Fruit fly (Drosophila melanogaster) whole organism, embryonic: Measurements from ENCODE around the gene CG4611.

Experiments used
- Asciz ChIP-seq: fragments of 200-800 bp; sonication (Bioruptor generic); optimal IDR thresholded peaks from 2 replicates; lab custom pipeline; 2017; ENCODE audit warnings: missing biosample characterization, mild to moderate bottlenecking, missing genetic modification characterization, missing genetic modification reagents
- C15 ChIP-seq: fragments of 200-800 bp; sonication (Bioruptor generic); IDR thresholded peaks from 3 replicates; pipeline ENCODE4 v1.3.6; 2022; ENCODE audit warnings: missing biosample characterization, missing genetic modification characterization
- CG10543 ChIP-seq: fragments of 200-800 bp; sonication (Bioruptor generic); optimal IDR thresholded peaks from 3 replicates; lab custom pipeline; 2017; ENCODE audit warnings: missing biosample characterization, mild to moderate bottlenecking, missing genetic modification characterization, moderate library complexity
- CG12942 ChIP-seq: fragments of 200-800 bp; sonication (Bioruptor generic); optimal IDR thresholded peaks from 3 replicates; lab custom pipeline; 2016; ENCODE audit warnings: missing biosample characterization, missing genetic modification characterization
- CG13287 ChIP-seq: fragments of 200-800 bp; sonication (Bioruptor generic); IDR thresholded peaks from 2 replicates; pipeline ENCODE4 v1.3.6; 2022; ENCODE audit warnings: missing biosample characterization, missing genetic modification characterization; ENCODE audit not compliant: partially characterized antibody
- CG13296 ChIP-seq: fragments of 200-800 bp; sonication (Bioruptor generic); optimal IDR thresholded peaks from 3 replicates; lab custom pipeline; 2018; ENCODE audit warnings: missing biosample characterization, mild to moderate bottlenecking, missing genetic modification characterization
- CG13624 ChIP-seq: fragments of 200-800 bp; sonication (Bioruptor generic); optimal IDR thresholded peaks from 2 replicates; lab custom pipeline; 2016; ENCODE audit warnings: missing biosample characterization, missing genetic modification characterization
- CG14667 ChIP-seq: fragments of 200-800 bp; sonication (Bioruptor generic); IDR thresholded peaks from 2 replicates; pipeline ENCODE4 v1.3.6; 2022; ENCODE audit warnings: missing biosample characterization, missing genetic modification characterization
- CG14860 ChIP-seq: fragments of 200-800 bp; sonication (Bioruptor generic); IDR thresholded peaks from 3 replicates; pipeline ENCODE4 v1.3.6; 2022; ENCODE audit warnings: missing biosample characterization, missing genetic modification characterization; ENCODE audit not compliant: partially characterized antibody
- CG15696 ChIP-seq: fragments of 200-800 bp; sonication (Bioruptor generic); optimal IDR thresholded peaks from 2 replicates; lab custom pipeline; 2019; ENCODE audit warnings: missing biosample characterization, mild to moderate bottlenecking, missing genetic modification characterization, moderate library complexity
- CG16779 ChIP-seq: fragments of 200-800 bp; sonication (Bioruptor generic); IDR thresholded peaks from 2 replicates; pipeline ENCODE4 v1.3.6; 2022; ENCODE audit warnings: missing biosample characterization, missing genetic modification characterization
- CG16863 ChIP-seq: fragments of 200-800 bp; sonication (Bioruptor generic); optimal IDR thresholded peaks from 3 replicates; lab custom pipeline; 2016; ENCODE audit warnings: missing biosample characterization, missing genetic modification characterization
- CG17829 ChIP-seq: fragments of 200-800 bp; optimal IDR thresholded peaks from 2 replicates; lab custom pipeline; 2019; ENCODE audit warnings: missing biosample characterization, mild to moderate bottlenecking, missing genetic modification characterization, moderate library complexity
- CG4328 ChIP-seq: fragments of 200-800 bp; sonication (Bioruptor generic); optimal IDR thresholded peaks from 3 replicates; lab custom pipeline; 2017; ENCODE audit warnings: missing biosample characterization, missing genetic modification reagents, missing genetic modification characterization
- CG4707 ChIP-seq: fragments of 200-800 bp; sonication (Bioruptor generic); optimal IDR thresholded peaks from 2 replicates; lab custom pipeline; 2018; ENCODE audit warnings: missing biosample characterization, mild to moderate bottlenecking, missing genetic modification characterization, moderate library complexity
- CG6254 ChIP-seq: fragments of 200-800 bp; sonication (Bioruptor generic); optimal IDR thresholded peaks from 3 replicates; lab custom pipeline; 2017; ENCODE audit warnings: mild to moderate bottlenecking, missing biosample characterization, missing genetic modification reagents, missing genetic modification characterization
- CG7357 ChIP-seq: fragments of 200-800 bp; sonication (Bioruptor generic); IDR thresholded peaks from 3 replicates; pipeline ENCODE4 v1.3.6; 2022; ENCODE audit warnings: missing biosample characterization, missing genetic modification characterization
- D ChIP-seq, 2 experiments: fragments of 200-800 bp in 1 of 2; fragments of >200 bp in 1 of 2; sonication (Bioruptor generic) in 1 of 2; optimal IDR thresholded peaks; 2 replicates in 1 of 2; 3 replicates in 1 of 2; lab custom pipeline; 2017; ENCODE audit warnings: mild to moderate bottlenecking in 1 of 2, missing biosample characterization in 1 of 2, missing genetic modification characterization in 1 of 2, missing genetic modification reagents in 1 of 2
- Doc2 ChIP-seq: fragments of 200-800 bp; sonication (Bioruptor generic); IDR thresholded peaks from 2 replicates; pipeline ENCODE4 v1.3.6; 2022; ENCODE audit warnings: missing biosample characterization, missing genetic modification characterization
- E2f1 ChIP-seq: fragments of 200-800 bp; sonication (Bioruptor generic); IDR thresholded peaks from 2 replicates; pipeline ENCODE4 v1.3.6; 2022; ENCODE audit warnings: missing biosample characterization, missing genetic modification characterization
- Ets65A ChIP-seq: fragments of 200-800 bp; sonication (Bioruptor generic); peaks from one replicate; lab custom pipeline; 2016; ENCODE audit warnings: missing biosample characterization, missing genetic modification characterization
- GATAe ChIP-seq: fragments of 200-800 bp; sonication (Bioruptor generic); conservative IDR thresholded peaks from 2 replicates; pipeline ENCODE4 v1.3.6; 2022; ENCODE audit warnings: missing biosample characterization, missing genetic modification characterization
- HLH54F ChIP-seq: fragments of 200-800 bp; sonication (Bioruptor generic); optimal IDR thresholded peaks from 3 replicates; lab custom pipeline; 2016; ENCODE audit warnings: missing biosample characterization, missing genetic modification characterization
- Hr78 ChIP-seq, 2 experiments: fragments of 200-800 bp in 1 of 2; fragments of >200 bp in 1 of 2; sonication (Bioruptor generic) in 1 of 2; optimal IDR thresholded peaks; 2 replicates each; lab custom pipeline; 2017 to 2019; ENCODE audit warnings: missing biosample characterization in 2 of 2, missing genetic modification characterization in 2 of 2, mild to moderate bottlenecking in 1 of 2, moderate library complexity in 1 of 2
- Jarid2 ChIP-seq: fragments of 200-800 bp; sonication (Bioruptor generic); optimal IDR thresholded peaks from 3 replicates; lab custom pipeline; 2017; ENCODE audit warnings: mild to moderate bottlenecking, missing biosample characterization, missing genetic modification reagents, missing genetic modification characterization
- Med ChIP-seq: fragments of 200-800 bp; sonication (Bioruptor generic); peaks from one replicate; lab custom pipeline; 2016; ENCODE audit warnings: missing biosample characterization, missing genetic modification characterization, mild to moderate bottlenecking, inconsistent platforms, moderate library complexity
- NFAT ChIP-seq: fragments of 200-800 bp; sonication (Bioruptor generic); IDR thresholded peaks from 2 replicates; pipeline ENCODE4 v1.3.6; 2022; ENCODE audit warnings: missing biosample characterization, missing genetic modification characterization
- Oaz ChIP-seq: fragments of 200-800 bp; sonication (Bioruptor generic); IDR thresholded peaks from 2 replicates; pipeline ENCODE4 v1.3.6; 2022; ENCODE audit warnings: missing biosample characterization, missing genetic modification characterization
- Pdp1 ChIP-seq, 2 experiments: fragments of 200-800 bp; sonication (Bioruptor generic); optimal IDR thresholded peaks; 3 replicates each; lab custom pipeline; 2016; ENCODE audit warnings: missing biosample characterization in 2 of 2, missing genetic modification characterization in 2 of 2, mild to moderate bottlenecking in 1 of 2, moderate library complexity in 1 of 2
- Rx ChIP-seq: fragments of 200-800 bp; sonication (Bioruptor generic); IDR thresholded peaks from 2 replicates; pipeline ENCODE4 v1.3.6; 2022; ENCODE audit warnings: missing biosample characterization, missing genetic modification characterization
- Sox102F ChIP-seq: fragments of 200-800 bp; sonication (Bioruptor generic); optimal IDR thresholded peaks from 2 replicates; lab custom pipeline; 2018; ENCODE audit warnings: missing biosample characterization, mild to moderate bottlenecking, missing genetic modification characterization, moderate library complexity
- Ssrp ChIP-seq: fragments of 200-800 bp; sonication (Bioruptor generic); optimal IDR thresholded peaks from 2 replicates; lab custom pipeline; 2018; ENCODE audit warnings: missing biosample characterization, mild to moderate bottlenecking, missing genetic modification characterization, moderate library complexity
- Taf1 ChIP-seq: fragments of 200-800 bp; sonication (Bioruptor generic); IDR thresholded peaks from 2 replicates; pipeline ENCODE4 v1.3.6; 2022; ENCODE audit warnings: missing biosample characterization, missing genetic modification characterization
- aop ChIP-seq: fragments of 200-800 bp; sonication (Bioruptor generic); IDR thresholded peaks from 2 replicates; pipeline ENCODE4 v1.3.6; 2022; ENCODE audit warnings: missing biosample characterization, missing genetic modification characterization
- ato ChIP-seq: fragments of 200-800 bp; sonication (Bioruptor generic); IDR thresholded peaks from 2 replicates; pipeline ENCODE4 v1.3.6; 2022; ENCODE audit warnings: missing biosample characterization, missing genetic modification characterization; ENCODE audit not compliant: partially characterized antibody
- btn ChIP-seq: fragments of 200-800 bp; sonication (Bioruptor generic); optimal IDR thresholded peaks from 2 replicates; lab custom pipeline; 2016; ENCODE audit warnings: missing biosample characterization, missing genetic modification characterization
- croc ChIP-seq: fragments of 200-800 bp; sonication (Bioruptor generic); conservative IDR thresholded peaks from 3 replicates; pipeline ENCODE4 v1.3.6; 2022; ENCODE audit warnings: missing biosample characterization, missing genetic modification characterization
- crp ChIP-seq, 2 experiments: fragments of 200-800 bp; sonication (Bioruptor generic); optimal IDR thresholded peaks; 2 replicates in 1 of 2; 3 replicates in 1 of 2; lab custom pipeline; 2017; ENCODE audit warnings: missing biosample characterization in 2 of 2, missing genetic modification characterization in 2 of 2, mild to moderate bottlenecking in 1 of 2, moderate library complexity in 1 of 2
- disco-r ChIP-seq: fragments of 200-800 bp; sonication (Bioruptor generic); optimal IDR thresholded peaks from 2 replicates; lab custom pipeline; 2016; ENCODE audit warnings: missing biosample characterization, missing genetic modification characterization
- ftz-f1 ChIP-seq: fragments of 200-800 bp; sonication (Bioruptor generic); optimal IDR thresholded peaks from 2 replicates; lab custom pipeline; 2016; ENCODE audit warnings: missing biosample characterization, missing genetic modification characterization
- hb ChIP-seq: fragments of 200-800 bp; sonication (Bioruptor generic); IDR thresholded peaks from 3 replicates; pipeline ENCODE4 v1.3.6; 2022; ENCODE audit warnings: missing biosample characterization, missing genetic modification characterization; ENCODE audit not compliant: partially characterized antibody
- mirr ChIP-seq: fragments of 200-800 bp; sonication (Bioruptor generic); optimal IDR thresholded peaks from 3 replicates; lab custom pipeline; 2018; ENCODE audit warnings: missing biosample characterization, mild to moderate bottlenecking, missing genetic modification characterization
- peb ChIP-seq: fragments of 200-800 bp; sonication (Bioruptor generic); IDR thresholded peaks from 2 replicates; pipeline ENCODE4 v1.3.6; 2022; ENCODE audit warnings: missing biosample characterization, missing genetic modification characterization
- pita ChIP-seq: fragments of 200-800 bp; sonication (Bioruptor generic); optimal IDR thresholded peaks from 2 replicates; lab custom pipeline; 2017; ENCODE audit warnings: missing biosample characterization, mild to moderate bottlenecking, missing genetic modification characterization
- sna ChIP-seq: fragments of 200-800 bp; sonication (Bioruptor generic); IDR thresholded peaks from 2 replicates; pipeline ENCODE4 v1.3.6; 2022; ENCODE audit warnings: missing biosample characterization, missing genetic modification characterization; ENCODE audit not compliant: partially characterized antibody
- vnd ChIP-seq: fragments of 200-800 bp; sonication (Bioruptor generic); IDR thresholded peaks from 3 replicates; pipeline ENCODE4 v1.3.6; 2022; ENCODE audit warnings: missing biosample characterization, missing genetic modification characterization; ENCODE audit not compliant: partially characterized antibody

Gene CG4611

DNA sequence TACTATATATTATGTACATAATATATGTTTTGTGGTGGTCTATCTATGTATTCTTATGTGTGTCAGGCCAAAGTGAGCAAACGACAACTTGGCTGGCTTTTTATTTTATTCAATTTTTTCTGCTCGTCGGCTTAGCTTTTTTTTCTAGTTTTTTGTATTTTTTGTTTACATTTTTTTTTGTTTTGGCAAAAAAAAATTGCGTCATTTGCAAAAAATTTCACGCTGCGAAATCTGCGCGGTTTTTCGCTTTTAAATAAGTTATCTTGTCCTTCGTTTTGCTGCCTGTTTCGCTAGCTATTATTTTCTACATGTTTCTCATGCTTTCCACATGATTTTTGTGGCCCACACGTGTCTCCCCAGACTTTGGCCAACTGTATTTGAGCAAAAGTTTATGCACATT, 36.3 kb downstream of the CG4611 start:
- TF ChIP-seq Ets65A = peak; percentile 23
- no peak for TF ChIP-seq Oaz (GFP tag; lab: Robert Waterston, UW)

DNA sequence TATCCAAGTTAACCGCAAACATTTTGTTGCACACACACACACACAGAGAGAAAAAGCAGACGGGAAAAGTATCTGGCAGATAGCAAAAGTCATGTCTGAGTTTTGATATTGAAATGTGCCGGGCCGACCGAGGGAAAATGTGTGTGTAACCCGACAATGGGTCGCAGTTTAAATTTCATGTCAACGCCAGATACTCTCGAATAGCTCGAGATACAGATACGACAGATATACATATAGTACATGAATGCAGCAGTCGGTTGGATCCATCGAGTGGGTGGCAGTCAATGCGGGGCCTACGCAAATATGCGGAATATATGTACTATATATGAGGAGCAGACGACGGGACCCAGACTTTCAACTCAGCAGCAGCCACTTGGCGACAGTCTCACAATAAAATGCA, 39.9 kb downstream of the CG4611 start:
- TF ChIP-seq vnd (GFP tag; lab: Robert Waterston, UW) = no peak
- TF ChIP-seq Rx (GFP tag; lab: Robert Waterston, UW) = no peak
- peak; percentile 64 for TF ChIP-seq Med (GFP tag; lab: Kevin White, UChicago)

DNA sequence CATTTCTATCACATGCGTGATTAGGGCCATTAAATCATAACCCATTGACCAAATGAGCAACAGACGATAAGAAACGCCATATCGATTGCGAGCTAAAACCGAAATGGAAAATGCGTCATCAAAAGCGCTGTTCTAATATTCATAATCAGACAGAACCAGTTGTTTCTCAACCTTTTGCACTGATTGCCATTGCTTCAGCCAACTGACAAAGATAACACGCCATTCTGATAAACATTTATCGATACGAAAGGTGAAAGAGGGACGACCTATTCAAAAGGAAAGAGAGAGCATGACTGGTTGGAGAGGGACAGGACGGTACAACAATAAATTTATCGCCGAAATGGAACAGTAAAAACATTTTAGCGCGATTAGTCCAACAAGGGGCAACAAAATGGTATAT, 40.6 kb downstream of the CG4611 start:
- TF ChIP-seq CG17829 (tag; lab: Kevin White, UChicago) (no peak), crp (GFP tag; optimal IDR thresholded peaks at IDR 0.05; lab: Kevin White, UChicago) (no peak), Doc2 (GFP tag; lab: Robert Waterston, UW) (no peak), Jarid2 (GFP tag; lab: Kevin White, UChicago) (no peak), ato (GFP tag; lab: Robert Waterston, UW) (no peak), Taf1 (GFP tag; lab: Robert Waterston, UW) (no peak), CG4328 (GFP tag; lab: Kevin White, UChicago) (no peak), CG14860 (GFP tag; lab: Robert Waterston, UW) (no peak), CG16863 (no peak), CG16779 (no peak), CG7357 (no peak), CG6254 (GFP tag; lab: Kevin White, UChicago) (no peak), Asciz (GFP tag; lab: Kevin White, UChicago) (no peak), Ssrp (tag; lab: Kevin White, UChicago) (no peak), HLH54F (no peak), Sox102F (GFP tag; lab: Kevin White, UChicago) (no peak), CG12942 (GFP tag; lab: Kevin White, UChicago) (no peak), GATAe (GFP tag; lab: Robert Waterston, UW) (peak; percentile 40), ftz-f1 (no peak), vnd (GFP tag; lab: Robert Waterston, UW) (no peak), CG13287 (no peak), sna (GFP tag; lab: Robert Waterston, UW) (no peak), CG10543 (GFP tag; lab: Kevin White, UChicago) (no peak), CG15696 (tag; lab: Kevin White, UChicago) (no peak), btn (GFP tag; lab: Kevin White, UChicago) (no peak), aop (no peak), CG13624 (GFP tag; lab: Kevin White, UChicago) (no peak), NFAT (GFP tag; lab: Robert Waterston, UW) (no peak), pita (GFP tag; lab: Kevin White, UChicago) (no peak), Pdp1 (GFP tag; optimal IDR thresholded peaks at IDR 0.05; lab: Kevin White, UChicago) (peak in 1 of 2 experiments; percentile 13), croc (no peak), mirr (GFP tag; lab: Kevin White, UChicago) (peak; percentile 92), Hr78 (GFP tag; optimal IDR thresholded peaks at IDR 0.05; lab: Kevin White, UChicago) (peak in 1 of 2 experiments; percentile 60), E2f1 (no peak), disco-r (GFP tag; lab: Kevin White, UChicago) (no peak), CG14667 (GFP tag; lab: Robert Waterston, UW) (no peak), CG13296 (no peak), C15 (GFP tag; lab: Robert Waterston, UW) (no peak), hb (GFP tag; lab: Robert Waterston, UW) (no peak), CG4707 (GFP tag; lab: Kevin White, UChicago) (no peak), peb (GFP tag; lab: Robert Waterston, UW) (no peak), D (optimal IDR thresholded peaks at IDR 0.05; lab: Kevin White, UChicago) (no peak), D (GFP tag; optimal IDR thresholded peaks at IDR 0.05; lab: Kevin White, UChicago) (no peak)
